Worm (Caenorhabditis elegans) whole organism, L2 larva: Measurements from ENCODE around the gene C39E9.8.

ENCODE experiments used
- C34F6.9 ChIP-seq: fragments of 150-350 bp; optimal IDR thresholded peaks from 2 replicates; lab custom pipeline; 2014; ENCODE audit warnings: missing biosample characterization, missing genetic modification characterization
- F13H6.1 ChIP-seq: sonication (generic microtip); optimal IDR thresholded peaks from 2 replicates; lab custom pipeline; 2016; ENCODE audit warnings: missing genetic modification characterization, missing compliant biosample characterization
- R02D3.7 ChIP-seq: fragments of 150-350 bp; optimal IDR thresholded peaks from 2 replicates; lab custom pipeline; 2014; ENCODE audit warnings: missing biosample characterization, missing genetic modification characterization
- alr-1 ChIP-seq: fragments of 150-350 bp; optimal IDR thresholded peaks from 2 replicates; lab custom pipeline; 2014; ENCODE audit warnings: missing biosample characterization, missing genetic modification characterization
- aly-2 ChIP-seq: fragments of 150-350 bp; optimal IDR thresholded peaks from 2 replicates; lab custom pipeline; 2014; ENCODE audit warnings: missing biosample characterization, missing genetic modification characterization
- blmp-1 ChIP-seq: sonication (generic microtip); optimal IDR thresholded peaks from 2 replicates; lab custom pipeline; 2017; ENCODE audit warnings: missing genetic modification characterization, mild to moderate bottlenecking, missing compliant biosample characterization, antibody characterized with exemption, moderate library complexity; ENCODE audit not compliant: insufficient read depth
- ceh-16 ChIP-seq: fragments of 150-350 bp; optimal IDR thresholded peaks from 2 replicates; lab custom pipeline; 2014; ENCODE audit warnings: missing biosample characterization, missing genetic modification characterization
- crh-2 ChIP-seq: sonication (generic microtip); optimal IDR thresholded peaks from 2 replicates; lab custom pipeline; 2017; ENCODE audit warnings: missing biosample characterization, missing genetic modification characterization
- egl-27 ChIP-seq: sonication (generic microtip); optimal IDR thresholded peaks from 3 replicates; lab custom pipeline; 2017; ENCODE audit warnings: missing biosample characterization, missing genetic modification reagents, missing genetic modification characterization
- elt-1 ChIP-seq: fragments of 150-350 bp; optimal IDR thresholded peaks from 2 replicates; lab custom pipeline; 2014; ENCODE audit warnings: missing biosample characterization, missing genetic modification characterization
- elt-3 ChIP-seq: sonication (generic microtip); optimal IDR thresholded peaks from 2 replicates; lab custom pipeline; 2017; ENCODE audit warnings: missing biosample characterization, missing genetic modification characterization
- fos-1 ChIP-seq: fragments of 150-350 bp; optimal IDR thresholded peaks from 2 replicates; lab custom pipeline; 2014; ENCODE audit warnings: missing biosample characterization, missing genetic modification characterization
- gmeb-1 ChIP-seq: fragments of 150-350 bp; optimal IDR thresholded peaks from 2 replicates; lab custom pipeline; 2014; ENCODE audit warnings: missing biosample characterization, missing genetic modification characterization
- lsy-2 ChIP-seq, 2 experiments: fragments of 150-350 bp in 1 of 2; sonication (generic microtip) in 1 of 2; optimal IDR thresholded peaks; 2 replicates each; lab custom pipeline; 2014 to 2017; ENCODE audit warnings: missing biosample characterization in 2 of 2, missing genetic modification characterization in 2 of 2
- mbf-1 ChIP-seq: sonication (generic microtip); optimal IDR thresholded peaks from 2 replicates; lab custom pipeline; 2017; ENCODE audit warnings: missing biosample characterization, missing genetic modification characterization
- mdl-1 ChIP-seq, 2 experiments: fragments of 150-350 bp in 1 of 2; sonication (generic microtip) in 1 of 2; optimal IDR thresholded peaks; 2 replicates each; lab custom pipeline; 2017; ENCODE audit warnings: missing biosample characterization in 2 of 2, missing genetic modification characterization in 2 of 2
- nhr-11 ChIP-seq: fragments of 150-350 bp; optimal IDR thresholded peaks from 2 replicates; lab custom pipeline; 2014; ENCODE audit warnings: missing biosample characterization, missing genetic modification characterization
- nhr-129 ChIP-seq: fragments of 150-350 bp; optimal IDR thresholded peaks from 2 replicates; lab custom pipeline; 2014; ENCODE audit warnings: missing biosample characterization, missing genetic modification characterization
- nhr-21 ChIP-seq: fragments of 150-350 bp; optimal IDR thresholded peaks from 2 replicates; lab custom pipeline; 2014; ENCODE audit warnings: missing biosample characterization, missing genetic modification characterization
- nhr-23 ChIP-seq: fragments of 150-350 bp; optimal IDR thresholded peaks from 2 replicates; lab custom pipeline; 2014; ENCODE audit warnings: missing biosample characterization, missing genetic modification reagents, missing genetic modification characterization
- nhr-237 ChIP-seq: fragments of 150-350 bp; optimal IDR thresholded peaks from 2 replicates; lab custom pipeline; 2014; ENCODE audit warnings: missing biosample characterization, missing genetic modification characterization
- nhr-25 ChIP-seq: fragments of 150-350 bp; sonication (generic microtip); optimal IDR thresholded peaks from 3 replicates; lab custom pipeline; 2014; ENCODE audit warnings: missing biosample characterization, missing genetic modification characterization
- nhr-77 ChIP-seq: fragments of 150-350 bp; optimal IDR thresholded peaks from 2 replicates; lab custom pipeline; 2014; ENCODE audit warnings: missing biosample characterization, missing genetic modification characterization
- peb-1 ChIP-seq: fragments of 150-350 bp; optimal IDR thresholded peaks from 2 replicates; lab custom pipeline; 2014; ENCODE audit warnings: missing biosample characterization, missing genetic modification characterization
- sem-4 ChIP-seq: fragments of 150-350 bp; optimal IDR thresholded peaks from 2 replicates; lab custom pipeline; 2014; ENCODE audit warnings: missing biosample characterization, missing genetic modification reagents, missing genetic modification characterization
- skn-1 ChIP-seq: sonication (generic microtip); optimal IDR thresholded peaks from 2 replicates; lab custom pipeline; 2017; ENCODE audit warnings: missing biosample characterization, missing genetic modification characterization
- sma-9 ChIP-seq, 2 experiments: fragments of 150-350 bp in 1 of 2; sonication (generic microtip) in 1 of 2; optimal IDR thresholded peaks; 2 replicates each; lab custom pipeline; 2014 to 2016; ENCODE audit warnings: missing genetic modification characterization in 2 of 2, mild to moderate bottlenecking in 1 of 2, missing biosample characterization in 1 of 2, missing compliant biosample characterization in 1 of 2, missing genetic modification reagents in 1 of 2, moderate library complexity in 1 of 2
- unc-55 ChIP-seq: fragments of 150-350 bp; sonication (generic microtip); optimal IDR thresholded peaks from 3 replicates; lab custom pipeline; 2014; ENCODE audit warnings: missing biosample characterization, missing genetic modification reagents, missing genetic modification characterization
- unc-62 ChIP-seq: fragments of 150-350 bp; optimal IDR thresholded peaks from 2 replicates; lab custom pipeline; 2014; ENCODE audit warnings: missing biosample characterization, missing genetic modification reagents, missing genetic modification characterization
- zag-1 ChIP-seq: fragments of 150-350 bp; optimal IDR thresholded peaks from 2 replicates; lab custom pipeline; 2014; ENCODE audit warnings: missing biosample characterization, missing genetic modification characterization
- ztf-1 ChIP-seq: fragments of 200-800 bp; sonication (Bioruptor generic); conservative IDR thresholded peaks from 2 replicates; pipeline ENCODE4 v1.3.6; 2022; ENCODE audit warnings: missing genetic modification characterization, missing compliant biosample characterization
- ztf-11 ChIP-seq: sonication (generic microtip); optimal IDR thresholded peaks from 2 replicates; lab custom pipeline; 2017; ENCODE audit warnings: missing biosample characterization, missing genetic modification characterization
- ztf-4 ChIP-seq: fragments of 150-350 bp; optimal IDR thresholded peaks from 2 replicates; lab custom pipeline; 2014; ENCODE audit warnings: missing biosample characterization, missing genetic modification characterization

C39E9.8 gene

ce11 chrIV:13056026-13056425 lies 23.2 kb upstream of the C39E9.8 start, which contains the start of gene scl-1:
scl-1 (plus strand) TSS chrIV:13056326.
- no peak for TF ChIP-seq alr-1 (tag; lab: Kevin White, UChicago)
- no peak for TF ChIP-seq mbf-1 (tag; lab: Kevin White, UChicago)
- no peak for TF ChIP-seq elt-3
- TF ChIP-seq mdl-1 (tag; optimal IDR thresholded peaks at IDR 0.05; lab: Kevin White, UChicago): no peak
- TF ChIP-seq nhr-129 (tag; lab: Kevin White, UChicago): no peak
- no peak for TF ChIP-seq nhr-77 (tag; lab: Kevin White, UChicago)
- TF ChIP-seq aly-2: no peak
- no peak for TF ChIP-seq nhr-11 (tag; lab: Kevin White, UChicago)
- TF ChIP-seq nhr-237 (tag; lab: Kevin White, UChicago): no peak
- TF ChIP-seq blmp-1: no peak
- no peak for TF ChIP-seq ztf-11
- no peak for TF ChIP-seq unc-55 (GFP tag; lab: Kevin White, UChicago)
- TF ChIP-seq ztf-1 (GFP tag; lab: Robert Waterston, UW): no peak
- no peak for TF ChIP-seq fos-1
- TF ChIP-seq unc-62 (GFP tag; lab: Kevin White, UChicago): no peak
- no peak for TF ChIP-seq nhr-23
- TF ChIP-seq peb-1 (tag; lab: Kevin White, UChicago): no peak
- no peak for TF ChIP-seq ztf-4

- TF ChIP-seq egl-27 (tag; lab: Kevin White, UChicago): peak; percentile 11
- no peak for TF ChIP-seq nhr-11 (tag; lab: Kevin White, UChicago)
- TF ChIP-seq R02D3.7 (tag; lab: Kevin White, UChicago): no peak
- TF ChIP-seq sma-9 (GFP tag; optimal IDR thresholded peaks at IDR 0.05; lab: Kevin White, UChicago): peak; percentile 80
- TF ChIP-seq sma-9 (tag; optimal IDR thresholded peaks at IDR 0.05; lab: Kevin White, UChicago): no peak
- TF ChIP-seq F13H6.1: peak; percentile 12
- peak; percentile 54 for TF ChIP-seq crh-2 (tag; lab: Kevin White, UChicago)
- peak; percentile 98 for TF ChIP-seq fos-1
- peak; percentile 46 for TF ChIP-seq gmeb-1 (tag; lab: Kevin White, UChicago)
- peak; percentile 68 for TF ChIP-seq skn-1
- TF ChIP-seq nhr-129 (tag; lab: Kevin White, UChicago): peak; percentile 30
- TF ChIP-seq zag-1 (tag; lab: Kevin White, UChicago): no peak
Measured at ce11 chrIV:13057418-13057817, 21.8 kb upstream of the C39E9.8 start, which contains the start of gene scl-2. scl-2 (plus strand) TSS chrIV:13057710.

- TF ChIP-seq mdl-1 (tag; optimal IDR thresholded peaks at IDR 0.05; lab: Kevin White, UChicago) (no peak), sem-4 (tag; lab: Kevin White, UChicago) (no peak), ceh-16 (no peak), mbf-1 (tag; lab: Kevin White, UChicago) (no peak), skn-1 (no peak), F13H6.1 (no peak), C34F6.9 (tag; lab: Kevin White, UChicago) (no peak), ztf-1 (GFP tag; lab: Robert Waterston, UW) (no peak), elt-1 (tag; lab: Kevin White, UChicago) (no peak)
Measured at ce11 chrIV:13059284-13059683, 20.0 kb upstream of the C39E9.8 start, which contains the start of gene scl-3. scl-3 (plus strand) TSS chrIV:13059584.

ce11 chrIV:13063714-13064113 lies 15.5 kb upstream of the C39E9.8 start, which contains the start of gene scl-5:
scl-5 (plus strand) TSS chrIV:13064014.
- no peak for TF ChIP-seq nhr-237 (tag; lab: Kevin White, UChicago)
- no peak for TF ChIP-seq zag-1 (tag; lab: Kevin White, UChicago)
- no peak for TF ChIP-seq alr-1 (tag; lab: Kevin White, UChicago)
- TF ChIP-seq lsy-2 (tag; optimal IDR thresholded peaks at IDR 0.05; lab: Kevin White, UChicago): no peak
- no peak for TF ChIP-seq elt-1 (tag; lab: Kevin White, UChicago)
- TF ChIP-seq, all 48 proteins: peak for 0

ce11 chrIV:13066044-13066443 lies 13.2 kb upstream of the C39E9.8 start:
- TF ChIP-seq nhr-25 (tag; lab: Kevin White, UChicago): no peak
- TF ChIP-seq R02D3.7 (tag; lab: Kevin White, UChicago): no peak
- no peak for TF ChIP-seq nhr-21 (tag; lab: Kevin White, UChicago)
